Fruit fly (Drosophila melanogaster) whole organism, embryonic: ENCODE measurements around the gene CG32188.
"Not testable (repeated sequence)": the region's sequence is repeated elsewhere in the genome, so short reads cannot be mapped to it uniquely, and the experiment has no call there.

Source experiments
- Ada2b ChIP-seq: fragments of 200-800 bp; sonication (Bioruptor generic); IDR thresholded peaks from 2 replicates; pipeline ENCODE4 v1.3.6; 2022; ENCODE audit warnings: missing biosample characterization, missing genetic modification characterization
- Aef1 ChIP-seq: fragments of 200-800 bp; sonication (Bioruptor generic); IDR thresholded peaks from 3 replicates; pipeline ENCODE4 v1.3.6; 2022; ENCODE audit warnings: missing biosample characterization, missing genetic modification characterization
- Bgb ChIP-seq: fragments of 200-800 bp; sonication (Bioruptor generic); IDR thresholded peaks from 2 replicates; pipeline ENCODE4 v1.3.6; 2022; ENCODE audit warnings: missing biosample characterization, missing genetic modification characterization; ENCODE audit not compliant: partially characterized antibody
- CG10565 ChIP-seq: fragments of 200-800 bp; sonication (Bioruptor generic); optimal IDR thresholded peaks from 3 replicates; lab custom pipeline; 2016; ENCODE audit warnings: missing biosample characterization, mild to moderate bottlenecking, missing genetic modification characterization
- CG10654 ChIP-seq: fragments of 200-800 bp; sonication (Bioruptor generic); optimal IDR thresholded peaks from 2 replicates; lab custom pipeline; 2016; ENCODE audit warnings: missing biosample characterization, missing genetic modification characterization
- CG14860 ChIP-seq: fragments of 200-800 bp; sonication (Bioruptor generic); IDR thresholded peaks from 3 replicates; pipeline ENCODE4 v1.3.6; 2022; ENCODE audit warnings: missing biosample characterization, missing genetic modification characterization; ENCODE audit not compliant: partially characterized antibody
- CG2889 ChIP-seq: fragments of 200-800 bp; sonication (Bioruptor generic); IDR thresholded peaks from 3 replicates; pipeline ENCODE4 v1.3.6; 2022; ENCODE audit warnings: missing biosample characterization, missing genetic modification characterization
- CG3163 ChIP-seq: fragments of 200-800 bp; sonication (Bioruptor generic); optimal IDR thresholded peaks from 3 replicates; lab custom pipeline; 2016; ENCODE audit warnings: missing biosample characterization, missing genetic modification characterization
- CG3838 ChIP-seq: fragments of 200-800 bp; sonication (Bioruptor generic); optimal IDR thresholded peaks from 3 replicates; lab custom pipeline; 2016; ENCODE audit warnings: missing biosample characterization, missing genetic modification characterization
- CG3995 ChIP-seq: fragments of 200-800 bp; sonication (Bioruptor generic); optimal IDR thresholded peaks from 3 replicates; lab custom pipeline; 2016; ENCODE audit warnings: missing biosample characterization, missing genetic modification characterization
- CG5245 ChIP-seq: fragments of 200-800 bp; sonication (Bioruptor generic); optimal IDR thresholded peaks from 3 replicates; lab custom pipeline; 2016; ENCODE audit warnings: missing biosample characterization, missing genetic modification characterization
- CG7839 ChIP-seq: fragments of 200-800 bp; sonication (Bioruptor generic); optimal IDR thresholded peaks from 3 replicates; lab custom pipeline; 2018; ENCODE audit warnings: missing biosample characterization, mild to moderate bottlenecking, missing genetic modification characterization, moderate library complexity
- CG7963 ChIP-seq: fragments of 200-800 bp; sonication (Bioruptor generic); IDR thresholded peaks from 3 replicates; pipeline ENCODE4 v1.3.6; 2022; ENCODE audit warnings: missing biosample characterization, missing genetic modification characterization; ENCODE audit not compliant: partially characterized antibody
- CG8765 ChIP-seq: fragments of 200-800 bp; sonication (Bioruptor generic); IDR thresholded peaks from 2 replicates; pipeline ENCODE4 v1.3.6; 2022; ENCODE audit warnings: missing biosample characterization, missing genetic modification characterization
- CG8944 ChIP-seq: fragments of 200-800 bp; sonication (Bioruptor generic); optimal IDR thresholded peaks from 3 replicates; lab custom pipeline; 2016; ENCODE audit warnings: missing biosample characterization, missing genetic modification characterization
- HmgZ ChIP-seq: fragments of 200-800 bp; sonication (Bioruptor generic); optimal IDR thresholded peaks from 2 replicates; lab custom pipeline; 2018; ENCODE audit warnings: missing biosample characterization, mild to moderate bottlenecking, missing genetic modification characterization
- Hmx ChIP-seq: fragments of 200-800 bp; sonication (Bioruptor generic); optimal IDR thresholded peaks from 2 replicates; lab custom pipeline; 2016; ENCODE audit warnings: missing biosample characterization, missing genetic modification characterization
- Jarid2 ChIP-seq: fragments of 200-800 bp; sonication (Bioruptor generic); optimal IDR thresholded peaks from 3 replicates; lab custom pipeline; 2017; ENCODE audit warnings: mild to moderate bottlenecking, missing biosample characterization, missing genetic modification reagents, missing genetic modification characterization
- Side ChIP-seq: fragments of 200-800 bp; sonication (Bioruptor generic); optimal IDR thresholded peaks from 2 replicates; lab custom pipeline; 2016; ENCODE audit warnings: missing biosample characterization, missing genetic modification characterization
- Sry-δ ChIP-seq: fragments of 200-800 bp; sonication (Bioruptor generic); optimal IDR thresholded peaks from 2 replicates; lab custom pipeline; 2016; ENCODE audit warnings: missing biosample characterization, missing genetic modification characterization
- Trl ChIP-seq, 3 experiments: fragments of >200 bp in 2 of 3; fragments of 200-800 bp in 1 of 3; sonication (Bioruptor generic) in 1 of 3; optimal IDR thresholded peaks; 2 replicates in 1 of 3; 3 replicates in 2 of 3; lab custom pipeline; 2016 to 2017; ENCODE audit warnings: missing biosample characterization in 1 of 3, missing genetic modification characterization in 1 of 3
- crp ChIP-seq, 2 experiments: fragments of 200-800 bp; sonication (Bioruptor generic); optimal IDR thresholded peaks; 2 replicates in 1 of 2; 3 replicates in 1 of 2; lab custom pipeline; 2017; ENCODE audit warnings: missing biosample characterization in 2 of 2, missing genetic modification characterization in 2 of 2, mild to moderate bottlenecking in 1 of 2, moderate library complexity in 1 of 2
- cwo ChIP-seq: fragments of 200-800 bp; sonication (Bioruptor generic); optimal IDR thresholded peaks from 3 replicates; lab custom pipeline; 2017; ENCODE audit warnings: missing biosample characterization, missing genetic modification characterization, mild to moderate bottlenecking, moderate library complexity, missing genetic modification reagents
- exex ChIP-seq: fragments of 200-800 bp; sonication (Bioruptor generic); optimal IDR thresholded peaks from 4 replicates; lab custom pipeline; 2018; ENCODE audit warnings: missing biosample characterization, mild to moderate bottlenecking, missing genetic modification characterization, moderate library complexity
- grn ChIP-seq: fragments of 200-800 bp; sonication (Bioruptor generic); optimal IDR thresholded peaks from 3 replicates; lab custom pipeline; 2017; ENCODE audit warnings: missing biosample characterization, missing genetic modification characterization
- gro ChIP-seq: fragments of 200-800 bp; sonication (Bioruptor generic); optimal IDR thresholded peaks from 2 replicates; lab custom pipeline; 2016; ENCODE audit warnings: missing biosample characterization, missing genetic modification characterization
- gsb ChIP-seq: fragments of 200-800 bp; sonication (Bioruptor generic); IDR thresholded peaks from 2 replicates; pipeline ENCODE4 v1.3.6; 2022; ENCODE audit warnings: missing biosample characterization, missing genetic modification characterization
- klu ChIP-seq: fragments of 200-800 bp; sonication (Bioruptor generic); IDR thresholded peaks from 2 replicates; pipeline ENCODE4 v1.3.6; 2022; ENCODE audit warnings: missing biosample characterization, missing genetic modification characterization
- lab ChIP-seq: fragments of 200-800 bp; sonication (Bioruptor generic); optimal IDR thresholded peaks from 3 replicates; lab custom pipeline; 2017; ENCODE audit warnings: missing biosample characterization, missing genetic modification characterization, mild to moderate bottlenecking, moderate library complexity, missing genetic modification reagents
- lbe ChIP-seq: fragments of 200-800 bp; sonication (Bioruptor generic); optimal IDR thresholded peaks from 2 replicates; lab custom pipeline; 2016; ENCODE audit warnings: missing biosample characterization, mild to moderate bottlenecking, missing genetic modification characterization
- mirr ChIP-seq: fragments of 200-800 bp; sonication (Bioruptor generic); optimal IDR thresholded peaks from 3 replicates; lab custom pipeline; 2018; ENCODE audit warnings: missing biosample characterization, mild to moderate bottlenecking, missing genetic modification characterization
- repo ChIP-seq: fragments of 200-800 bp; sonication (Bioruptor generic); optimal IDR thresholded peaks from 2 replicates; lab custom pipeline; 2016; ENCODE audit warnings: missing biosample characterization, missing genetic modification characterization
- run ChIP-seq: fragments of 200-800 bp; sonication (Bioruptor generic); optimal IDR thresholded peaks from 3 replicates; lab custom pipeline; 2018; ENCODE audit warnings: missing biosample characterization, mild to moderate bottlenecking, missing genetic modification characterization
- sens ChIP-seq: fragments of 200-800 bp; sonication (Bioruptor generic); peaks from one replicate; lab custom pipeline; 2016; ENCODE audit warnings: missing biosample characterization, missing genetic modification characterization
- sug ChIP-seq: fragments of 200-800 bp; optimal IDR thresholded peaks from 2 replicates; lab custom pipeline; 2019; ENCODE audit warnings: missing biosample characterization, mild to moderate bottlenecking, missing genetic modification characterization, moderate library complexity
- twi ChIP-seq: fragments of 200-800 bp; optimal IDR thresholded peaks from 2 replicates; lab custom pipeline; 2019; ENCODE audit warnings: missing biosample characterization, mild to moderate bottlenecking, missing genetic modification characterization, moderate library complexity
- wek ChIP-seq: fragments of 200-800 bp; sonication (Bioruptor generic); optimal IDR thresholded peaks from 3 replicates; lab custom pipeline; 2018; ENCODE audit warnings: missing biosample characterization, mild to moderate bottlenecking, missing genetic modification characterization, moderate library complexity
- zen2 ChIP-seq: fragments of 200-800 bp; sonication (Bioruptor generic); IDR thresholded peaks from 3 replicates; pipeline ENCODE4 v1.3.6; 2022; ENCODE audit warnings: missing biosample characterization, missing genetic modification characterization; ENCODE audit not compliant: partially characterized antibody

The CG32188 gene

dm6 chr3L:17833525-17833924 is at the start of gene CG32188:
Gene CG32188, minus strand, starts transcription at chr3L:17833625.
- no peak for TF ChIP-seq twi
- no peak for TF ChIP-seq run (tag; lab: Kevin White, UChicago)
- TF ChIP-seq klu (GFP tag; lab: Robert Waterston, UW) = no peak
- TF ChIP-seq repo (GFP tag; lab: Kevin White, UChicago) = no peak
- TF ChIP-seq Ada2b (GFP tag; lab: Robert Waterston, UW) = no peak
- no peak for TF ChIP-seq gsb (GFP tag; lab: Robert Waterston, UW)
- TF ChIP-seq lbe = no peak
- no peak for TF ChIP-seq CG10654
- no peak for TF ChIP-seq Aef1 (GFP tag; lab: Robert Waterston, UW)
- no peak for TF ChIP-seq HmgZ (tag; lab: Kevin White, UChicago)
- no peak for TF ChIP-seq CG10565 (GFP tag; lab: Kevin White, UChicago)
- no peak for TF ChIP-seq CG8944 (GFP tag; lab: Kevin White, UChicago)
- TF ChIP-seq wek = no peak

DNA sequence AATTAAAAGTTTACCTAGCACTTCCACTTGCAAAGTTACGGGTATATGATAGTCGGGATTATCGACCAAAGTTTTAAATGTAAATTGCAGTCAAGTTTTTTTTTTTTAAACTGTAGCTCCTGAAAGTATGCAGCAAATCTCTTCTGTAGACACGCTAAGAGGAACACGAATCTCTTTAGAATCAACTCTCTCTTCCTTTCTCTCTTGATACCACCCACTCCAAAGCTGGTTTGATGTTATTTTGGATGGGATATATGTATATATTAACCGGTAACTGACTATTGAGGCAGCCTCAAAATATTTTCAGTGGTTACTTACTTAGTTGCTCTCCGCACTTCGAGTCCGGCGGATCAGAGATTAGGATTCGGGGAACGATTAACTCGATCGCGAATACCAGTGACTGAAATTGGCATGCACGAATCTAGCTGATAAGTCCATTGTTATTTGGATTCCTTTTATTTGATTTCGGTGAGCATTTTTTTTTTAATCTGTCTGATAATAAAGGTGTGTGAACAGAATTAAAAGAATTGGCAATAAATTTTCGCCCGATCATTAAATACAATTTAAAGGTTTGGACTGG is 45.4 kb upstream of the CG32188 start, which contains the start of gene CG7408:
TSS of gene CG7408 (plus strand) at position 316 of the 580 bp plus-strand sequence.
- TF ChIP-seq sug = peak; percentile 13
- peak; percentile 46 for TF ChIP-seq mirr
- TF ChIP-seq CG8765 (GFP tag; lab: Robert Waterston, UW) = no peak
- TF ChIP-seq grn = peak; percentile 29
- TF ChIP-seq CG14860 (GFP tag; lab: Robert Waterston, UW) = 0 out of 3 replicates have a peak, but pooled peaks have one; percentile 16
- peak; percentile 56 to 74 for TF ChIP-seq Trl (optimal IDR thresholded peaks at IDR 0.05; lab: Kevin White, UChicago)
- TF ChIP-seq Trl (GFP tag; optimal IDR thresholded peaks at IDR 0.05; lab: Kevin White, UChicago) = no peak
- 0 out of 3 replicates have a peak, but pooled peaks have one; percentile 10 for TF ChIP-seq CG7963 (GFP tag; lab: Robert Waterston, UW)
- peak; percentile 8 for TF ChIP-seq gro (GFP tag; lab: Kevin White, UChicago)
- peak; percentile 30; the same call in 1 of the 3 replicates for TF ChIP-seq zen2 (GFP tag; lab: Robert Waterston, UW)
- no peak for TF ChIP-seq Side
- peak; percentile 45; the same call in 1 of the 2 replicates for TF ChIP-seq Bgb (GFP tag; lab: Robert Waterston, UW)
- TF ChIP-seq CG2889 (GFP tag; lab: Robert Waterston, UW) = no peak
- no peak for TF ChIP-seq CG7839
- TF ChIP-seq lab = peak; percentile 4
- TF ChIP-seq CG5245 = no peak
- peak; percentile 91 for TF ChIP-seq CG3995 (GFP tag; lab: Kevin White, UChicago)
- peak; percentile 94 for TF ChIP-seq exex (tag; lab: Kevin White, UChicago)
- TF ChIP-seq sens = peak; percentile 78
- TF ChIP-seq Jarid2 (GFP tag; lab: Kevin White, UChicago) = peak; percentile 73
- peak; percentile 10 for TF ChIP-seq HmgZ (tag; lab: Kevin White, UChicago)
- TF ChIP-seq cwo (GFP tag; lab: Kevin White, UChicago) = no peak
- peak; percentile 95 for TF ChIP-seq CG3163 (GFP tag; lab: Kevin White, UChicago)
- no peak for TF ChIP-seq Hmx
- TF ChIP-seq, all 482 proteins: peak for 16

DNA sequence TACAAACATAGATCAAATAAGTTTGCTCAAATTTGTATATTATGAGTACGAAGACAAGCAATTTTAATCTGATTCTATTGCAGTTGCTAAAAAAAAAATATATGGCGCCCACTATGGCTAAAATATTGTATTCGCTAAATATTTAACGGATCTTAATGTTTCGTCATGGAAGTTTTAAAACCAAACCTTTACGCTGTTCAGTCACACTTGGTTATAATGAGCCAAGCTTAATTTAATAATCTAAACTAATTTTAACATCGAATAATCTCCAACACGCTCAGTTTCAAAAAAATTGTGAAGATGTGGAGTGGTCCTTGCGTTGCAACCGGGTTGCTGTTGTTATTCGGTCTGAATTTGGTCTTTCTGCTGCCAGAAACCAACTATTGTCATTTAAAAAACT is 24.7 kb upstream of the CG32188 start, which contains the start of gene CG34002:
TSS of gene CG34002 (plus strand) at position 301 of the 400 bp plus-strand sequence.
- TF ChIP-seq CG3838 (GFP tag; lab: Kevin White, UChicago); crp (GFP tag; optimal IDR thresholded peaks at IDR 0.05; lab: Kevin White, UChicago); Sry-δ: not testable (repeated sequence)
